Worm (Caenorhabditis elegans) whole organism, mixed stage, embryonic: ENCODE results near the gene Y38E10A.14.

Experiments
- ceh-39 ChIP-seq: fragments of 150-350 bp; optimal IDR thresholded peaks from 2 replicates; lab custom pipeline; 2014; ENCODE audit warnings: missing biosample characterization, missing genetic modification characterization
- elt-3 ChIP-seq: fragments of 150-350 bp; optimal IDR thresholded peaks from 2 replicates; lab custom pipeline; 2014; ENCODE audit warnings: missing biosample characterization, missing genetic modification characterization
- lin-13 ChIP-seq: fragments of 150-350 bp; optimal IDR thresholded peaks from 2 replicates; lab custom pipeline; 2014; ENCODE audit warnings: missing biosample characterization, missing genetic modification characterization
- mep-1 ChIP-seq: fragments of 150-350 bp; optimal IDR thresholded peaks from 2 replicates; lab custom pipeline; 2017; ENCODE audit warnings: missing biosample characterization, missing genetic modification reagents, missing genetic modification characterization, inconsistent platforms
- mls-2 ChIP-seq: sonication (generic microtip); optimal IDR thresholded peaks from 2 replicates; lab custom pipeline; 2016; ENCODE audit warnings: mild to moderate bottlenecking, missing genetic modification characterization, moderate library complexity, missing compliant biosample characterization
- nhr-237 ChIP-seq: fragments of 150-350 bp; optimal IDR thresholded peaks from 2 replicates; lab custom pipeline; 2014; ENCODE audit warnings: missing biosample characterization, missing genetic modification characterization
- nhr-76 ChIP-seq: sonication (generic microtip); optimal IDR thresholded peaks from 2 replicates; lab custom pipeline; 2017; ENCODE audit warnings: missing biosample characterization, missing genetic modification characterization
- pha-4 ChIP-seq: fragments of 150-350 bp; optimal IDR thresholded peaks from 2 replicates; lab custom pipeline; 2018; ENCODE audit warnings: missing biosample characterization, missing genetic modification reagents, missing genetic modification characterization
- snpc-4 ChIP-seq: fragments of 150-350 bp; optimal IDR thresholded peaks from 2 replicates; lab custom pipeline; 2014; ENCODE audit warnings: missing biosample characterization, missing genetic modification characterization
- sptf-1 ChIP-seq: sonication (generic microtip); optimal IDR thresholded peaks from 2 replicates; lab custom pipeline; 2017; ENCODE audit warnings: mild to moderate bottlenecking, missing genetic modification characterization, moderate library complexity, missing compliant biosample characterization
- unc-62 ChIP-seq: fragments of 150-350 bp; optimal IDR thresholded peaks from 2 replicates; lab custom pipeline; 2014; ENCODE audit warnings: missing biosample characterization, missing genetic modification reagents, missing genetic modification characterization
- ztf-11 ChIP-seq: fragments of 150-350 bp; optimal IDR thresholded peaks from 2 replicates; lab custom pipeline; 2014; ENCODE audit warnings: missing biosample characterization, missing genetic modification characterization

DNA sequence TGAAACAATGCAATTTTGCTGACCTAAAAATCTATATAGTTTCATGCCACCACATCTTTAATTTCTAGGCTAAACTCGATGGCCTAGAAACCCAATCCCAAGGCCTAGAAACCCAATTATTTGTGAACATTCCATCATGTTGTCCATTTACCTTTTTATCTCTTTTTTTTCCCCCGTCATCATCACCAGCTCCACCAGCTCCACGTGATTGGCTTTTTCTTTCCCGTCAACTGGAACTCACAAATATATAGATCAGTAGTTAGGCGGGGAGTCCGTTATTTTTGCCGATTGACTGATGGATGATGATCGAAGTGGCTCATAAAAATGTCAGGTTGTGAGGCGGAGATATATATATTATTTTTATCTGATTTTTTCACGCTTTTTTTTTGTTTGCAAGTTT lies 34.1 kb upstream of the Y38E10A.14 start:
- TF ChIP-seq lin-13 (tag; lab: Kevin White, UChicago), result no peak
- TF ChIP-seq ceh-39 (tag; lab: Kevin White, UChicago), result no peak
- no peak for TF ChIP-seq snpc-4 (tag; lab: Kevin White, UChicago)
- TF ChIP-seq unc-62 (GFP tag; lab: Kevin White, UChicago), result no peak
- no peak for TF ChIP-seq mep-1 (tag; lab: Kevin White, UChicago)
- TF ChIP-seq nhr-237, result no peak
- no peak for TF ChIP-seq elt-3 (tag; lab: Kevin White, UChicago)
- no peak for TF ChIP-seq sptf-1 (tag; lab: Kevin White, UChicago)
- TF ChIP-seq pha-4, result no peak
- TF ChIP-seq mls-2 (tag; lab: Kevin White, UChicago), result no peak
- TF ChIP-seq nhr-76 (tag; lab: Kevin White, UChicago), result no peak
- no peak for TF ChIP-seq ztf-11 (tag; lab: Kevin White, UChicago)
